Worm (Caenorhabditis elegans) whole organism, young adult: Measurements from ENCODE around the gene F18E3.13.

Experiments used
- C06A6.2 ChIP-seq: fragments of 200-800 bp; sonication (Bioruptor generic); conservative IDR thresholded peaks from 2 replicates; pipeline ENCODE4 v1.3.6; 2022; ENCODE audit warnings: missing genetic modification characterization, missing compliant biosample characterization
- D2030.7 ChIP-seq: fragments of 200-800 bp; sonication (Bioruptor generic); IDR thresholded peaks from 2 replicates; pipeline ENCODE4 v1.3.6; 2022; ENCODE audit warnings: missing genetic modification reagents, missing genetic modification characterization, missing compliant biosample characterization
- F52B5.7 ChIP-seq: sonication (generic microtip); optimal IDR thresholded peaks from 2 replicates; lab custom pipeline; 2016; ENCODE audit warnings: mild to moderate bottlenecking, missing genetic modification characterization, missing compliant biosample characterization
- K12H6.12 ChIP-seq: fragments of 200-800 bp; sonication (Bioruptor generic); optimal IDR thresholded peaks from 2 replicates; lab custom pipeline; 2018; ENCODE audit warnings: mild to moderate bottlenecking, missing genetic modification characterization, missing compliant biosample characterization
- Y53F4B.3 ChIP-seq: fragments of 200-800 bp; sonication (Bioruptor generic); IDR thresholded peaks from 2 replicates; pipeline ENCODE4 v1.3.6; 2022; ENCODE audit warnings: missing genetic modification reagents, missing genetic modification characterization, missing compliant biosample characterization
- Y53G8AR.9 ChIP-seq: fragments of 200-800 bp; sonication (Bioruptor generic); conservative IDR thresholded peaks from 2 replicates; pipeline ENCODE4 v1.3.6; 2022; ENCODE audit warnings: missing genetic modification reagents, missing genetic modification characterization, missing compliant biosample characterization
- Y56A3A.18 ChIP-seq: fragments of 200-800 bp; sonication (Bioruptor generic); IDR thresholded peaks from 2 replicates; pipeline ENCODE4 v1.3.6; 2022; ENCODE audit warnings: missing genetic modification reagents, missing genetic modification characterization, missing compliant biosample characterization
- ama-1 ChIP-seq, 3 experiments: fragments of 150-350 bp in 1 of 3; sonication (generic microtip) in 2 of 3; optimal IDR thresholded peaks; 2 replicates each; lab custom pipeline; 2014 to 2018; ENCODE audit warnings: missing biosample characterization in 2 of 3, missing genetic modification characterization in 2 of 3, missing genetic modification reagents in 2 of 3
- aptf-2 ChIP-seq: fragments of 200-800 bp; sonication (Bioruptor generic); conservative IDR thresholded peaks from 2 replicates; pipeline ENCODE4 v1.3.6; 2022; ENCODE audit warnings: missing genetic modification reagents, missing genetic modification characterization, missing compliant biosample characterization
- atf-7 ChIP-seq: sonication (generic microtip); optimal IDR thresholded peaks from 2 replicates; lab custom pipeline; 2017; ENCODE audit warnings: mild to moderate bottlenecking, missing genetic modification characterization, missing compliant biosample characterization
- athp-1 ChIP-seq: sonication (generic microtip); optimal IDR thresholded peaks from 2 replicates; lab custom pipeline; 2017; ENCODE audit warnings: mild to moderate bottlenecking, missing genetic modification characterization, missing compliant biosample characterization
- cebp-1 ChIP-seq, 2 experiments: fragments of 200-800 bp in 1 of 2; sonication (Bioruptor generic) in 1 of 2; sonication (generic microtip) in 1 of 2; IDR thresholded peaks in 1 of 2; optimal IDR thresholded peaks in 1 of 2; 2 replicates each; pipeline versions ENCODE4 v1.3.6 to Lab custom; 2017 to 2022; ENCODE audit warnings: missing compliant biosample characterization in 2 of 2, missing genetic modification characterization in 2 of 2, mild to moderate bottlenecking in 1 of 2, missing genetic modification reagents in 1 of 2, moderate library complexity in 1 of 2
- ceh-27 ChIP-seq: fragments of 200-800 bp; sonication (Bioruptor generic); optimal IDR thresholded peaks from 2 replicates; lab custom pipeline; 2018; ENCODE audit warnings: mild to moderate bottlenecking, missing genetic modification characterization, moderate library complexity, missing compliant biosample characterization
- ceh-40 ChIP-seq: fragments of 200-800 bp; sonication (Bioruptor generic); IDR thresholded peaks from 2 replicates; pipeline ENCODE4 v1.3.6; 2022; ENCODE audit warnings: missing genetic modification characterization, missing compliant biosample characterization
- ceh-79 ChIP-seq: sonication (generic microtip); optimal IDR thresholded peaks from 2 replicates; lab custom pipeline; 2017; ENCODE audit warnings: mild to moderate bottlenecking, missing genetic modification characterization, missing compliant biosample characterization
- egl-18 ChIP-seq: fragments of 200-800 bp; sonication (Bioruptor generic); IDR thresholded peaks from 2 replicates; pipeline ENCODE4 v1.3.6; 2022; ENCODE audit warnings: missing genetic modification reagents, missing genetic modification characterization, missing compliant biosample characterization
- ets-4 ChIP-seq: fragments of 200-800 bp; sonication (Bioruptor generic); optimal IDR thresholded peaks from 2 replicates; lab custom pipeline; 2018; ENCODE audit warnings: mild to moderate bottlenecking, missing genetic modification characterization, missing compliant biosample characterization
- fkh-3 ChIP-seq: sonication (generic microtip); optimal IDR thresholded peaks from 2 replicates; lab custom pipeline; 2016; ENCODE audit warnings: mild to moderate bottlenecking, missing genetic modification characterization, missing compliant biosample characterization
- gei-17 ChIP-seq: fragments of 200-800 bp; sonication (Bioruptor generic); optimal IDR thresholded peaks from 2 replicates; lab custom pipeline; 2018; ENCODE audit warnings: mild to moderate bottlenecking, missing genetic modification characterization, missing compliant biosample characterization
- hlh-26 ChIP-seq: fragments of 200-800 bp; sonication (Bioruptor generic); conservative IDR thresholded peaks from 2 replicates; pipeline ENCODE4 v1.3.6; 2022; ENCODE audit warnings: missing genetic modification reagents, missing genetic modification characterization, missing compliant biosample characterization
- hrde-1 ChIP-seq: sonication (generic microtip); optimal IDR thresholded peaks from 2 replicates; lab custom pipeline; 2016; ENCODE audit warnings: missing genetic modification characterization, mild to moderate bottlenecking, missing compliant biosample characterization, moderate library complexity, missing genotype, missing genetic modification reagents, borderline replicate concordance
- let-526 ChIP-seq: fragments of 200-800 bp; sonication (Bioruptor generic); IDR thresholded peaks from 2 replicates; pipeline ENCODE4 v1.3.6; 2022; ENCODE audit warnings: missing genetic modification reagents, missing genetic modification characterization, missing compliant biosample characterization
- let-607 ChIP-seq, 2 experiments: fragments of 200-800 bp in 1 of 2; sonication (Bioruptor generic) in 1 of 2; sonication (generic microtip) in 1 of 2; optimal IDR thresholded peaks; 2 replicates each; lab custom pipeline; 2016 to 2018; ENCODE audit warnings: mild to moderate bottlenecking in 2 of 2, missing compliant biosample characterization in 2 of 2, missing genetic modification characterization in 2 of 2, moderate library complexity in 2 of 2, missing genotype in 1 of 2
- lin-35 ChIP-seq, 3 experiments: fragments of 150-350 bp in 2 of 3; sonication (generic microtip) in 1 of 3; optimal IDR thresholded peaks; 2 replicates each; lab custom pipeline; 2014 to 2018; ENCODE audit warnings: missing biosample characterization in 3 of 3, missing genetic modification characterization in 3 of 3, missing genetic modification reagents in 3 of 3
- lin-40 ChIP-seq: sonication (generic microtip); optimal IDR thresholded peaks from 2 replicates; lab custom pipeline; 2016; ENCODE audit warnings: missing genetic modification characterization, mild to moderate bottlenecking, missing compliant biosample characterization, missing genotype, missing genetic modification reagents
- lir-1 ChIP-seq: fragments of 200-800 bp; sonication (Bioruptor generic); conservative IDR thresholded peaks from 2 replicates; pipeline ENCODE4 v1.3.6; 2022; ENCODE audit warnings: missing genetic modification reagents, missing genetic modification characterization, missing compliant biosample characterization
- lsl-1 ChIP-seq: fragments of 200-800 bp; sonication (Bioruptor generic); optimal IDR thresholded peaks from 2 replicates; lab custom pipeline; 2018; ENCODE audit warnings: mild to moderate bottlenecking, missing genetic modification characterization, moderate library complexity, missing compliant biosample characterization
- lsy-27 ChIP-seq: sonication (generic microtip); optimal IDR thresholded peaks from 2 replicates; lab custom pipeline; 2017; ENCODE audit warnings: missing genetic modification characterization, mild to moderate bottlenecking, missing compliant biosample characterization, antibody characterized with exemption, missing genotype, borderline replicate concordance; ENCODE audit not compliant: insufficient read depth
- mes-4 ChIP-seq: sonication (generic microtip); optimal IDR thresholded peaks from 2 replicates; lab custom pipeline; 2016; ENCODE audit warnings: missing genotype, missing genetic modification characterization, missing compliant biosample characterization
- nfya-2 ChIP-seq: fragments of 200-800 bp; sonication (Bioruptor generic); IDR thresholded peaks from 2 replicates; pipeline ENCODE4 v1.3.6; 2022; ENCODE audit warnings: missing genetic modification reagents, missing genetic modification characterization, missing compliant biosample characterization
- nhr-179 ChIP-seq: sonication (generic microtip); optimal IDR thresholded peaks from 2 replicates; lab custom pipeline; 2016; ENCODE audit warnings: mild to moderate bottlenecking, missing genetic modification characterization, missing compliant biosample characterization
- nhr-90 ChIP-seq: sonication (generic microtip); optimal IDR thresholded peaks from 2 replicates; lab custom pipeline; 2016; ENCODE audit warnings: missing genotype, mild to moderate bottlenecking, missing genetic modification characterization, missing compliant biosample characterization
- rcor-1 ChIP-seq: fragments of 200-800 bp; sonication (Bioruptor generic); IDR thresholded peaks from 2 replicates; pipeline ENCODE4 v1.3.6; 2022; ENCODE audit warnings: missing genetic modification reagents, missing genetic modification characterization, missing compliant biosample characterization
- rpc-1 ChIP-seq, 2 experiments: fragments of 150-350 bp in 1 of 2; sonication (generic microtip) in 1 of 2; optimal IDR thresholded peaks; 2 replicates each; lab custom pipeline; 2014 to 2018; ENCODE audit warnings: missing biosample characterization in 1 of 2, missing genetic modification characterization in 1 of 2, missing genetic modification reagents in 1 of 2, missing genotype in 1 of 2
- snpc-1.3 ChIP-seq: sonication (generic microtip); optimal IDR thresholded peaks from 2 replicates; lab custom pipeline; 2017; ENCODE audit warnings: missing genetic modification characterization, mild to moderate bottlenecking, missing compliant biosample characterization, antibody characterized with exemption, moderate library complexity, missing genotype, missing genetic modification reagents; ENCODE audit not compliant: insufficient read depth
- sptf-2 ChIP-seq: fragments of 200-800 bp; sonication (Bioruptor generic); optimal IDR thresholded peaks from 2 replicates; lab custom pipeline; 2018; ENCODE audit warnings: mild to moderate bottlenecking, missing genetic modification characterization, missing compliant biosample characterization
- unc-130 ChIP-seq: sonication (generic microtip); optimal IDR thresholded peaks from 2 replicates; lab custom pipeline; 2016; ENCODE audit warnings: missing genetic modification reagents, missing genetic modification characterization, missing compliant biosample characterization
- zfh-2 ChIP-seq: fragments of 200-800 bp; sonication (Bioruptor generic); conservative IDR thresholded peaks from 2 replicates; pipeline ENCODE4 v1.3.6; 2022; ENCODE audit warnings: missing genetic modification reagents, missing genetic modification characterization, missing compliant biosample characterization
- zim-3 ChIP-seq: sonication (generic microtip); optimal IDR thresholded peaks from 2 replicates; lab custom pipeline; 2017; ENCODE audit warnings: mild to moderate bottlenecking, missing genetic modification characterization, moderate library complexity, missing compliant biosample characterization
- ztf-18 ChIP-seq: sonication (generic microtip); optimal IDR thresholded peaks from 2 replicates; lab custom pipeline; 2016; ENCODE audit warnings: missing genotype, mild to moderate bottlenecking, missing genetic modification characterization, missing compliant biosample characterization
- ztf-25 ChIP-seq: fragments of 200-800 bp; sonication (Bioruptor generic); IDR thresholded peaks from 2 replicates; pipeline ENCODE4 v1.3.6; 2022; ENCODE audit warnings: missing genetic modification reagents, missing genetic modification characterization, missing compliant biosample characterization
- ztf-26 ChIP-seq: sonication (generic microtip); optimal IDR thresholded peaks from 2 replicates; lab custom pipeline; 2017; ENCODE audit warnings: missing genetic modification characterization, missing compliant biosample characterization
- ztf-28 ChIP-seq: fragments of 200-800 bp; sonication (Bioruptor generic); IDR thresholded peaks from 2 replicates; pipeline ENCODE4 v1.3.6; 2022; ENCODE audit warnings: missing genetic modification reagents, missing genetic modification characterization, missing compliant biosample characterization
- ztf-3 ChIP-seq: fragments of 200-800 bp; sonication (Bioruptor generic); optimal IDR thresholded peaks from 2 replicates; lab custom pipeline; 2018; ENCODE audit warnings: mild to moderate bottlenecking, missing genetic modification characterization, missing compliant biosample characterization

The F18E3.13 gene

DNA sequence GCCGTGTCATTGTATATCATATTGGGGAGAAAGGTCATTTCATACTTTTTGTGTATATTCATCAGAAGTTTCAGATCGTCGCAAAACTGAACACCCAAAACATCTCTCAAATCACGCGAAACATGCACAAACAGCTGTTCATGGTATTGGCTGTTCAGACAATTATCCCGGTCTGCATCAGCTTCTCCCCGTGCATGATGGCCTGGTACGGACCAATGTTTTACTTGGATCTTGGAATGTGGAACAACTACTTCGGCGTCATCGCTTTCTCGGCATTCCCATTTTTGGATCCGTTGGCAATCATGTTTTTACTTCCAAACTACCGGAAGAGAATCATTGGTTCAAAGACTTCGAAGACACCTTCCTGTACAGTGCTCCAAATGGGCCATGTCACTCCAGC, 12.5 kb upstream of the F18E3.13 start:
- no peak for TF ChIP-seq lsl-1 (GFP tag; lab: Kevin White, UChicago)
- TF ChIP-seq lir-1 = no peak
- no peak for TF ChIP-seq hrde-1 (tag; lab: Kevin White, UChicago)
- TF ChIP-seq gei-17 (GFP tag; lab: Kevin White, UChicago) = no peak
- no peak for TF ChIP-seq ceh-79 (tag; lab: Kevin White, UChicago)
- no peak for TF ChIP-seq C06A6.2
- no peak for TF ChIP-seq ztf-18 (tag; lab: Kevin White, UChicago)
- TF ChIP-seq athp-1 (tag; lab: Kevin White, UChicago) = no peak
- TF ChIP-seq rcor-1 = no peak
- TF ChIP-seq snpc-1.3 (tag; lab: Kevin White, UChicago) = no peak
- no peak for TF ChIP-seq rpc-1 (optimal IDR thresholded peaks at IDR 0.05; lab: Kevin White, UChicago)
- no peak for TF ChIP-seq rpc-1 (tag; optimal IDR thresholded peaks at IDR 0.05; lab: Kevin White, UChicago)
- no peak for TF ChIP-seq fkh-3

DNA sequence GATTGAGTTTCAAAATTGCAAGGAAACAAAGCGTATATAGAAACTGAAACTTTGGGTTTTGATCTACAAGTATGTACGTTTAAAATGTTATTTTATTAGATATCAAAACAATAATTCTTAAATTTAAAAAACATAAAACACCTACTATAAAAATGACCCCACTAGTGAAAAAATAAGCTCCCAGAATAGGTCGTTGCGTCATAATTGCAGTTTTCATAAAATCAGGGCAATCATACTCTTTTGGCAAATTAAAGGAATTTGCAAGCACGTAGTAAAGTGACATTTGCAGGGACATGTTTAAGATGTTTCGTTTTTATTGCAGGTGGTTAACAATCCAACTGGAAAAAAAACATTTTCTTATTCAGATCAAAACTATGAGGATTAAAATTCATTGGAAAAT, 7.4 kb upstream of the F18E3.13 start, which contains the start of gene srt-6:
TSS of gene srt-6 (minus strand) at position 295 of the 400 bp plus-strand sequence.
- TF ChIP-seq D2030.7 (GFP tag; lab: Robert Waterston, UW) (no peak), F52B5.7 (tag; lab: Kevin White, UChicago) (no peak), cebp-1 (GFP tag; IDR thresholded peaks at IDR 0.05; lab: Robert Waterston, UW) (no peak), cebp-1 (tag; optimal IDR thresholded peaks at IDR 0.05; lab: Kevin White, UChicago) (no peak), nhr-179 (tag; lab: Kevin White, UChicago) (no peak), hlh-26 (GFP tag; lab: Robert Waterston, UW) (no peak), gei-17 (GFP tag; lab: Kevin White, UChicago) (no peak), ceh-27 (GFP tag; lab: Kevin White, UChicago) (no peak), lsy-27 (tag; lab: Kevin White, UChicago) (no peak), Y53G8AR.9 (GFP tag; lab: Robert Waterston, UW) (no peak), aptf-2 (GFP tag; lab: Robert Waterston, UW) (no peak), ets-4 (GFP tag; lab: Kevin White, UChicago) (no peak), ztf-28 (GFP tag; lab: Robert Waterston, UW) (no peak), lin-40 (tag; lab: Kevin White, UChicago) (no peak), zfh-2 (GFP tag; lab: Robert Waterston, UW) (no peak), hrde-1 (tag; lab: Kevin White, UChicago) (no peak), ztf-26 (tag; lab: Kevin White, UChicago) (no peak), K12H6.12 (tag; lab: Kevin White, UChicago) (no peak)
- TF ChIP-seq, all 124 proteins: peak for 0

DNA sequence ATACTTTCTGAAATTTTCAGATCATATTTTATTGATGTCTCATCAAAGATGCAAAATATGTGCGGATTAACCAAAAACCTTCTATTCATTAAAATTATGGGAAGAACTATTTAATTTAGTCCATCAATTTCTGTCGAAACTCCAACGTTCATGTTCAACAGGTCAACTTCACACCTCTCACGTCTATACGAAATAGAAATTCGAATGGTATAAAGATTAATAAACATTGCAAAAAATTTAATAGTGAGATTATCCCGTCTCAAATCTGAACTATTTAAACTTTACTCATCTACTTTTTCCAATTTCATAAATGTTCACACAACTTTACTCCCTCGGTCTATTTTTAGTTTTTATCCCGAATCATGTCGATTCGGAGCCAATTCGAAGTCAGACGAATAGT, 6.4 kb upstream of the F18E3.13 start, which contains the start of gene R13D7.2:
TSS of gene R13D7.2 (plus strand) at position 301 of the 400 bp plus-strand sequence.
- TF ChIP-seq mes-4 (tag; lab: Kevin White, UChicago) (no peak), ztf-3 (no peak), fkh-3 (no peak), lin-35 (GFP tag; optimal IDR thresholded peaks at IDR 0.05; lab: Kevin White, UChicago) (no peak), egl-18 (GFP tag; lab: Robert Waterston, UW) (no peak), sptf-2 (GFP tag; lab: Kevin White, UChicago) (no peak), ztf-25 (no peak), nhr-90 (tag; lab: Kevin White, UChicago) (no peak), Y53F4B.3 (GFP tag; lab: Robert Waterston, UW) (no peak), let-607 (tag; optimal IDR thresholded peaks at IDR 0.05; lab: Kevin White, UChicago) (no peak), ceh-40 (GFP tag; lab: Robert Waterston, UW) (no peak), K12H6.12 (tag; lab: Kevin White, UChicago) (no peak), zim-3 (no peak), Y56A3A.18 (GFP tag; lab: Robert Waterston, UW) (no peak), snpc-1.3 (tag; lab: Kevin White, UChicago) (no peak), let-526 (GFP tag; lab: Robert Waterston, UW) (no peak), nfya-2 (GFP tag; lab: Robert Waterston, UW) (no peak), unc-130 (no peak), ama-1 (optimal IDR thresholded peaks at IDR 0.05; lab: Kevin White, UChicago) (no peak), ama-1 (GFP tag; optimal IDR thresholded peaks at IDR 0.05; lab: Kevin White, UChicago) (no peak), atf-7 (no peak)
